Worm (Caenorhabditis elegans) whole organism, L2 larva: ENCODE measurements around the gene usp-39.

Source experiments
- aly-2 ChIP-seq: fragments of 150-350 bp; optimal IDR thresholded peaks from 2 replicates; lab custom pipeline; 2014; ENCODE audit warnings: missing biosample characterization, missing genetic modification characterization
- dmd-4 ChIP-seq: sonication (generic microtip); optimal IDR thresholded peaks from 2 replicates; lab custom pipeline; 2017; ENCODE audit warnings: missing biosample characterization, missing genetic modification characterization
- fos-1 ChIP-seq: fragments of 150-350 bp; optimal IDR thresholded peaks from 2 replicates; lab custom pipeline; 2014; ENCODE audit warnings: missing biosample characterization, missing genetic modification characterization
- lin-13 ChIP-seq: fragments of 150-350 bp; optimal IDR thresholded peaks from 2 replicates; lab custom pipeline; 2014; ENCODE audit warnings: missing biosample characterization, missing genetic modification reagents, missing genetic modification characterization
- mdl-1 ChIP-seq, 2 experiments: fragments of 150-350 bp in 1 of 2; sonication (generic microtip) in 1 of 2; optimal IDR thresholded peaks; 2 replicates each; lab custom pipeline; 2017; ENCODE audit warnings: missing biosample characterization in 2 of 2, missing genetic modification characterization in 2 of 2
- nhr-12 ChIP-seq: fragments of 150-350 bp; optimal IDR thresholded peaks from 2 replicates; lab custom pipeline; 2014; ENCODE audit warnings: missing biosample characterization, missing genetic modification characterization
- nhr-77 ChIP-seq: fragments of 150-350 bp; optimal IDR thresholded peaks from 2 replicates; lab custom pipeline; 2014; ENCODE audit warnings: missing biosample characterization, missing genetic modification characterization
- sem-4 ChIP-seq: fragments of 150-350 bp; optimal IDR thresholded peaks from 2 replicates; lab custom pipeline; 2014; ENCODE audit warnings: missing biosample characterization, missing genetic modification reagents, missing genetic modification characterization
- snpc-4 ChIP-seq: fragments of 150-350 bp; optimal IDR thresholded peaks from 2 replicates; lab custom pipeline; 2014; ENCODE audit warnings: missing biosample characterization, missing genetic modification characterization
- unc-55 ChIP-seq: fragments of 150-350 bp; sonication (generic microtip); optimal IDR thresholded peaks from 3 replicates; lab custom pipeline; 2014; ENCODE audit warnings: missing biosample characterization, missing genetic modification reagents, missing genetic modification characterization
- zag-1 ChIP-seq: fragments of 150-350 bp; optimal IDR thresholded peaks from 2 replicates; lab custom pipeline; 2014; ENCODE audit warnings: missing biosample characterization, missing genetic modification characterization

DNA sequence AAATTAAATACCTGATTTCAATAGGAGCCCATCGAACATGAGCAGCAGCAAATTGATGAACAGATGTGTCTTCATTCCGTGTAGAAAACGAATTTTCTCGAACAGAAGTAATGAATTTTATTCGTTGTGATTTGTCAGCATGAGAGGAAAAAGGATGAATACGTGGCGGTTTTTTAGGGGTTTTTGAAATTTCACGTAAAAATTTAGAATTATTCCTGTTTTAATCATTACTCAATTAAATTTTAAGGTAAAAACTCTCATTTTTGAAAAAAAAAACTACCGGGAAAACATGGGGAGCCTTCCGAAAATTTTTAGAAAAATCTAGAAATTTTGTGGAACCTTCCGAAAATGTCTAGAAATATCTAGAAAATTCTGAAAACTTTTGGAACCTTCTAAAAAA is 27.3 kb upstream of the usp-39 start, which contains the start of gene K02F6.7:
- TF ChIP-seq aly-2 (tag; lab: Kevin White, UChicago), result no peak
- no peak for TF ChIP-seq nhr-77 (tag; lab: Kevin White, UChicago)
- no peak for TF ChIP-seq zag-1 (tag; lab: Kevin White, UChicago)
- no peak for TF ChIP-seq nhr-12 (tag; lab: Kevin White, UChicago)
- TF ChIP-seq lin-13 (GFP tag; lab: Kevin White, UChicago), result no peak
- no peak for TF ChIP-seq snpc-4 (tag; lab: Kevin White, UChicago)
- TF ChIP-seq fos-1 (tag; lab: Kevin White, UChicago), result no peak
- no peak for TF ChIP-seq unc-55 (GFP tag; lab: Kevin White, UChicago)
- TF ChIP-seq sem-4 (tag; lab: Kevin White, UChicago), result no peak
- no peak for TF ChIP-seq mdl-1 (tag; optimal IDR thresholded peaks at IDR 0.05; lab: Kevin White, UChicago)
- TF ChIP-seq dmd-4 (tag; lab: Kevin White, UChicago), result no peak
